Worm (Caenorhabditis elegans) whole organism, L1 larva: ENCODE measurements around the gene C36E8.6.

Experiments
- aly-2 ChIP-seq: fragments of 150-350 bp; optimal IDR thresholded peaks from 2 replicates; lab custom pipeline; 2014; ENCODE audit warnings: missing biosample characterization, missing genetic modification characterization
- elt-2 ChIP-seq: sonication (generic microtip); optimal IDR thresholded peaks from 2 replicates; lab custom pipeline; 2016; ENCODE audit warnings: missing genetic modification characterization, mild to moderate bottlenecking, inconsistent platforms, missing compliant biosample characterization, missing genetic modification reagents
- fos-1 ChIP-seq: fragments of 150-350 bp; optimal IDR thresholded peaks from 2 replicates; lab custom pipeline; 2014; ENCODE audit warnings: missing biosample characterization, missing genetic modification characterization
- nhr-11 ChIP-seq: fragments of 150-350 bp; optimal IDR thresholded peaks from 2 replicates; lab custom pipeline; 2014; ENCODE audit warnings: missing biosample characterization, missing genetic modification characterization
- snpc-4 ChIP-seq: fragments of 150-350 bp; optimal IDR thresholded peaks from 2 replicates; lab custom pipeline; 2014; ENCODE audit warnings: missing biosample characterization, missing genetic modification characterization
- xbp-1 ChIP-seq: sonication (generic microtip); optimal IDR thresholded peaks from 2 replicates; lab custom pipeline; 2016; ENCODE audit warnings: missing genetic modification characterization, missing compliant biosample characterization
- zag-1 ChIP-seq: fragments of 150-350 bp; optimal IDR thresholded peaks from 2 replicates; lab custom pipeline; 2014; ENCODE audit warnings: missing biosample characterization, missing genetic modification characterization
- ztf-11 ChIP-seq, 2 experiments: sonication (generic microtip); optimal IDR thresholded peaks; 2 replicates each; lab custom pipeline; 2016 to 2017; ENCODE audit warnings: missing genetic modification characterization in 2 of 2, missing biosample characterization in 1 of 2, missing compliant biosample characterization in 1 of 2

DNA sequence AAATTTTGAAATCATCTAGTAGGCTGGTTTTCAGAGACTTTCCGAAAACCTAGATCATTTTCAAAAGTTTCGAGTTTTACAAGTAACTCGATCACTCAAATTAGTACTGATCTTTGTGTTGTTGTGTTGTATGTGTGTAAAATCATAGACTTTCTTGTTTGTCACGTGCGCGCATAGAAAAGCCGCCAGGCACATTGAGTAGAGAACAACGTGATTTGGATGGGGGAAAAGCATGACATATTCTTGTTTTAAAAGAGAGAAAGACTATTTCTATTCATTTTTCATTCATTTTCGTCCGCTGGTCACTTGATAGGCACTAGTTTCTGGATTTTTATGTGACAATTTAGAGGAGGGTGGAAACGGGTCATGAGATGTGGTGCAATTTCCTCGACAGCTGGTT is 33.6 kb upstream of the C36E8.6 start:
- TF ChIP-seq snpc-4 (no peak), ztf-11 (tag; optimal IDR thresholded peaks at IDR 0.05; lab: Kevin White, UChicago) (peak in 1 of 2 experiments; percentile 8), nhr-11 (tag; lab: Kevin White, UChicago) (no peak), xbp-1 (tag; lab: Kevin White, UChicago) (peak; percentile 9), elt-2 (tag; lab: Kevin White, UChicago) (no peak), aly-2 (tag; lab: Kevin White, UChicago) (no peak), fos-1 (tag; lab: Kevin White, UChicago) (no peak), zag-1 (tag; lab: Kevin White, UChicago) (no peak)
